Fruit fly (Drosophila melanogaster): ENCODE measurements around the gene B52.

The B52 gene

dm6 chr3R:13676137-13677086 is 15.3 kb downstream of the B52 start, which contains the start of the genes Lkb1 and CG9588 (continued):
- peak; percentile 86 for TF ChIP-seq gfzf (GFP tag; optimal IDR thresholded peaks at IDR 0.05)
- TF ChIP-seq ap (GFP tag; IDR thresholded peaks at IDR 0.05) = peak; percentile 76
- no peak for TF ChIP-seq Nf-YB (GFP tag; optimal IDR thresholded peaks at IDR 0.05)
- no peak for TF ChIP-seq salm (tag; optimal IDR thresholded peaks at IDR 0.05)
- TF ChIP-seq CG13287 (GFP tag; IDR thresholded peaks at IDR 0.05; ENCODE audit: partially characterized antibody) = peak; percentile 45; the same call in 1 of the 2 replicates
- TF ChIP-seq CG7786 (GFP tag; optimal IDR thresholded peaks at IDR 0.05) = peak; percentile 70
- TF ChIP-seq CG4360 (GFP tag; IDR thresholded peaks at IDR 0.05) = peak; percentile 95
- TF ChIP-seq CG3065 (GFP tag; optimal IDR thresholded peaks at IDR 0.05) = no peak
- peak; percentile 29 for TF ChIP-seq pum (GFP tag; optimal IDR thresholded peaks at IDR 0.05)
- peak; percentile 51 for TF ChIP-seq Chrac-16 (GFP tag; optimal IDR thresholded peaks at IDR 0.05)
- no peak for TF ChIP-seq gem (tag; optimal IDR thresholded peaks at IDR 0.05)
- TF ChIP-seq CG9932 (GFP tag; IDR thresholded peaks at IDR 0.05) = peak; percentile 73
- TF ChIP-seq danr (GFP tag; IDR thresholded peaks at IDR 0.05) = no peak
- no peak for TF ChIP-seq unc-4 (GFP tag; IDR thresholded peaks at IDR 0.05; ENCODE audit: partially characterized antibody)
- no peak for TF ChIP-seq HLHmδ (GFP tag; optimal IDR thresholded peaks at IDR 0.05)
- peak; percentile 77 for TF ChIP-seq otp (GFP tag; IDR thresholded peaks at IDR 0.05)
- peak; percentile 81 for TF ChIP-seq CG32532 (GFP tag; IDR thresholded peaks at IDR 0.05)
- no peak for TF ChIP-seq CG6854 (GFP tag; optimal IDR thresholded peaks at IDR 0.05)
- no peak for TF ChIP-seq HLH4C (GFP tag; IDR thresholded peaks at IDR 0.05; ENCODE audit: partially characterized antibody)
- peak; percentile 32; the same call in 1 of the 2 replicates for TF ChIP-seq E2f2 (GFP tag; IDR thresholded peaks at IDR 0.05)
- TF ChIP-seq fd64A (GFP tag; optimal IDR thresholded peaks at IDR 0.05) = no peak
- peak; percentile 23 for TF ChIP-seq CG12391 (tag; optimal IDR thresholded peaks at IDR 0.05)
- TF ChIP-seq NFAT (GFP tag; IDR thresholded peaks at IDR 0.05) = peak; percentile 43
- peak; percentile 2 for TF ChIP-seq CG12155 (GFP tag; optimal IDR thresholded peaks at IDR 0.05)
- no peak for TF ChIP-seq CG15479 (GFP tag; optimal IDR thresholded peaks at IDR 0.05)
- TF ChIP-seq Oaz (GFP tag; IDR thresholded peaks at IDR 0.05) = peak; percentile 56
- peak; percentile 41 for TF ChIP-seq CG2116 (GFP tag; optimal IDR thresholded peaks at IDR 0.05)
- TF ChIP-seq NC2α (GFP tag; optimal IDR thresholded peaks at IDR 0.05) = no peak
- no peak for TF ChIP-seq wek (GFP tag; optimal IDR thresholded peaks at IDR 0.05)
- TF ChIP-seq CG11093 (GFP tag; IDR thresholded peaks at IDR 0.05) = peak; percentile 81; the same call in 2 of the 3 replicates
- TF ChIP-seq CG18599 (GFP tag; optimal IDR thresholded peaks at IDR 0.05) = peak; percentile 53
- TF ChIP-seq CG17328 (GFP tag; IDR thresholded peaks at IDR 0.05) = peak; percentile 83
- TF ChIP-seq zen (tag; optimal IDR thresholded peaks at IDR 0.05) = peak; percentile 5
- no peak for TF ChIP-seq en (GFP tag; optimal IDR thresholded peaks at IDR 0.05)
- no peak for TF ChIP-seq Opbp (GFP tag; IDR thresholded peaks at IDR 0.05; ENCODE audit: partially characterized antibody)

dm6 chr3R:13682994-13683623 is 22.0 kb downstream of the B52 start:
- TF ChIP-seq lilli (GFP tag; optimal IDR thresholded peaks at IDR 0.05) (peak; percentile 1), en (GFP tag; optimal IDR thresholded peaks at IDR 0.05) (no peak), salm (tag; optimal IDR thresholded peaks at IDR 0.05) (no peak), HLHmδ (GFP tag; optimal IDR thresholded peaks at IDR 0.05) (peak; percentile 61), eyg (GFP tag; optimal IDR thresholded peaks at IDR 0.05) (no peak), pita (GFP tag; optimal IDR thresholded peaks at IDR 0.05) (no peak), YL-1 (GFP tag; optimal IDR thresholded peaks at IDR 0.05) (peak; percentile 1), CG16813 (GFP tag; IDR thresholded peaks at IDR 0.05; ENCODE audit: partially characterized antibody) (no peak), CG3838 (GFP tag; optimal IDR thresholded peaks at IDR 0.05) (no peak), CG1602 (GFP tag; optimal IDR thresholded peaks at IDR 0.05) (no peak), CG3995 (GFP tag; optimal IDR thresholded peaks at IDR 0.05) (no peak), Ada2b (GFP tag; IDR thresholded peaks at IDR 0.05) (no peak), CG8924 (tag; optimal IDR thresholded peaks at IDR 0.05) (no peak), Ets65A (GFP tag) (peak; percentile 71), schlank (tag; optimal IDR thresholded peaks at IDR 0.05) (no peak), sna (GFP tag; IDR thresholded peaks at IDR 0.05; ENCODE audit: partially characterized antibody) (no peak), HmgD (GFP tag; optimal IDR thresholded peaks at IDR 0.05) (peak; percentile 15)
